Worm (Caenorhabditis elegans): ENCODE results near the gene srgp-1.

ce11 chrIV:11592165-11592564 lies 21.9 kb downstream of the srgp-1 start, which contains the start of gene spe-36:
- TF ChIP-seq dao-5 (tag; optimal IDR thresholded peaks at IDR 0.05) (no peak), him-1 (tag; optimal IDR thresholded peaks at IDR 0.05) (no peak), W03F9.2 (tag; optimal IDR thresholded peaks at IDR 0.05) (no peak)

Data from whole organism, L4/young adult.